Worm (Caenorhabditis elegans): ENCODE data around the gene snrp-200.

snrp-200 gene

DNA sequence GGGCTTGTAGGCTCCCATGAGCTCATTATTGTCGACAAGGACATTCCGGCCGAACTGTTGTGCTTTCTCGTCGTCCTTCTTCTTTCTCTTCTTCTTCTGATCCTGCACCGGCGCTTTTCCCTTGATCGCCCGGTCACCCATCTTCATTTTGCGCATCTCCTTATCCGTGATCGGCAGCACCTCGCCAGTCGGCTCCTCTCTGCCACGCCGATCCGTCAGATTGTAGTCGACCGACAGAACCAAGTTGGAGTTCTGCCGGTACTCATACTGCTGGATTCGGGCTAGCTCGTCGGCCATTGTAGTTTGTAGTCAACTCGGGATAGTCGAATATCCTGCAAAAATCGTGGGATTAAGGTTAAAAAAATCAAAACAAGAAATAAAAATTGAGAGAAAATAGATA lies at the start of gene snrp-200:
TSS of gene snrp-200 (minus strand) at position 332 of the 400 bp plus-strand sequence.
- no peak for TF ChIP-seq klf-2 (GFP tag; conservative IDR thresholded peaks at IDR 0.05)
- no peak for TF ChIP-seq T22C8.4 (GFP tag; IDR thresholded peaks at IDR 0.05)
- no peak for TF ChIP-seq ztf-29 (GFP tag; IDR thresholded peaks at IDR 0.05)
- no peak for TF ChIP-seq cog-1 (tag; optimal IDR thresholded peaks at IDR 0.05)
- TF ChIP-seq tab-1 (GFP tag; IDR thresholded peaks at IDR 0.05), result no peak
- TF ChIP-seq med-1 (GFP tag; optimal IDR thresholded peaks at IDR 0.05; ENCODE audit: insufficient read depth), result no peak
- TF ChIP-seq ztf-23 (GFP tag; IDR thresholded peaks at IDR 0.05), result no peak
- TF ChIP-seq flt-1 (GFP tag; IDR thresholded peaks at IDR 0.05), result no peak
- TF ChIP-seq ref-1 (GFP tag; conservative IDR thresholded peaks at IDR 0.05), result no peak

DNA sequence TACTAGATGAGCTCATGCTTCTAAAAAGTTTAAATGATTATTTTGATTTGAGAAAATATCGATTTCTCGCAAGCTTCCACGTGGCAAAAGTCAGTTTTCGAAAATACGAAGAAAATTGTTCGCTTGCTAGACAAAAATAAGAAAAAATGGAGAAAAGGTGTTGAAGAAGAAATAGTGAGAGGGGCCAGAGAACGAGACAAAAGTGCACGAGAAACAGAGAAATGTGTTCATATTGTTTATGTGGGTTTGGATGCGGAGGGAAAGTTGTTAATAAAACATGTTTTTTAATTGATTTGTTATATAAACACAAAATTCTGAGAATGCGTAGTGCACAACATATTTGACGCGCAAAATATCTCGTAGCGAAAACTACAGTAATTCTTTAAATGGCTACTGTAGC lies 48.7 kb upstream of the snrp-200 start, which contains the start of gene Y46G5A.15:
TSS of gene Y46G5A.15 (minus strand) at position 26 of the 400 bp plus-strand sequence.
- no peak for TF ChIP-seq ztf-23 (GFP tag; IDR thresholded peaks at IDR 0.05)
- no peak for TF ChIP-seq ztf-29 (GFP tag; IDR thresholded peaks at IDR 0.05)
- TF ChIP-seq med-1 (GFP tag; optimal IDR thresholded peaks at IDR 0.05; ENCODE audit: insufficient read depth), result no peak
- no peak for TF ChIP-seq cog-1 (tag; optimal IDR thresholded peaks at IDR 0.05)
- no peak for TF ChIP-seq ref-1 (GFP tag; conservative IDR thresholded peaks at IDR 0.05)
- no peak for TF ChIP-seq klf-2 (GFP tag; conservative IDR thresholded peaks at IDR 0.05)
- TF ChIP-seq T22C8.4 (GFP tag; IDR thresholded peaks at IDR 0.05), result no peak
- TF ChIP-seq tab-1 (GFP tag; IDR thresholded peaks at IDR 0.05), result no peak
- TF ChIP-seq flt-1 (GFP tag; IDR thresholded peaks at IDR 0.05), result no peak

DNA sequence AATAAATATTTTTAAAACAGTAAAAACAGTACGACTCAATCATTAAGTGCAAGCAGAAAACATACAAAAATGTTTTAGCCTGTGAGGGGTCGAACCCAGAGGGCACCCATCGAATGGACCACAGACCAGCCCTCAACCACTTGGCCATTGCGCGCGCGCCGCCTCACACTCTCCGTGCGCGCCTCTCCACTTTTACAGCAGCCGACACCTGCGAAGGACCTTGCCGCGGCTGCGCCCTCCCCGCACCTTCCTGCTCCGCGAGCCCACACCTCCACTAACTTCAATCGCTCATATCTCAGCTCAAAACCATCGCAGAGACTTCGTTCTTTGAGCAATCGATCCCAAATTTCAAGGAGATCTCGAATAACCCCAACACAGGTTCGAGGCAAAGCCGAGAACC lies 41.7 kb upstream of the snrp-200 start:
- TF ChIP-seq tab-1 (GFP tag; IDR thresholded peaks at IDR 0.05) (peak; percentile 55; the same call in 1 of the 2 replicates), flt-1 (GFP tag; IDR thresholded peaks at IDR 0.05) (peak; percentile 58), klf-2 (GFP tag; conservative IDR thresholded peaks at IDR 0.05) (peak; percentile 66; the same call in 1 of the 2 replicates)

DNA sequence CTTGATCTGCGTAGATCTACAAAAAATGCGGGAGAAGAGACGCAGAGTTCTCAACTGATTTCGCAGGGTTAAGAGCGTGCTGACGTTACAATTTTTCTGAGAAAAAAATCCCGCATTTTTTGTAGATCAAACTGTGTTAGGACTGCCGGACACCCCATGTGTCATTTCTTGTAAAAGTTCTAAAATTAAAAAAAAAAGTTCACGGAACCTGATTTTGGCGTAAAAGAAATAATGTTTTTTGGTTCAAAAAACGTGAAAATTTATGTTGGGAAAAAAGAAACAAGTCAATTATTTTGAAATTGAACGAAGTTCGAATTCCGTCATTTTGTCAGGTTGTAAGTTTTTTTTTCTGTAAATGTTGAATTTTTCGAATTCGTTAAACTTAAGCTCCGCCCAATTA lies 39.7 kb upstream of the snrp-200 start, which contains the start of gene Y46G5A.34:
TSS of gene Y46G5A.34 (plus strand) at position 301 of the 400 bp plus-strand sequence.
- TF ChIP-seq tab-1 (GFP tag; IDR thresholded peaks at IDR 0.05) (no peak), cog-1 (tag; optimal IDR thresholded peaks at IDR 0.05) (no peak), flt-1 (GFP tag; IDR thresholded peaks at IDR 0.05) (no peak)

DNA sequence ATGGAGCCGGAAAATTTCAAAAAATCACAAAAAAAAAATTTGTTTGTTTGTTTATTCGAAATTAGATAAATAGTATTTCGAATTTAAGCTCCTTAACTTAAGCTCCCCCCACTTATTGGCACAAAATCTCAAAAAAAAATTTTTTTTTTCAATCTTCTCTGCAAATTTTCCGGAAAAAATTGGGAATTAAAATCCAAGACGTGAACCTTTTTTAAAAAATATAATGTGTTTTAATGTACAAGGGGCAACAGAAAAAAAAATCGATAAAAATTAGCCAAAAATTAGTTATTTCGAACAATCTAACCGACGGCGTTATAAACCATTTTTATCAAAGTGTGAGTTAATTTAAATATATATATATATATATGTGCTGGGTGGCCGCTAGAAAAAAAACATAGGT lies 37.7 kb upstream of the snrp-200 start, which contains the start of gene Y46G5A.14:
TSS of gene Y46G5A.14 (plus strand) at position 301 of the 400 bp plus-strand sequence.
- TF ChIP-seq klf-2 (GFP tag; conservative IDR thresholded peaks at IDR 0.05) (no peak), tab-1 (GFP tag; IDR thresholded peaks at IDR 0.05) (no peak), ztf-23 (GFP tag; IDR thresholded peaks at IDR 0.05) (no peak), ref-1 (GFP tag; conservative IDR thresholded peaks at IDR 0.05) (no peak), med-1 (GFP tag; optimal IDR thresholded peaks at IDR 0.05; ENCODE audit: insufficient read depth) (no peak), flt-1 (GFP tag; IDR thresholded peaks at IDR 0.05) (no peak), cog-1 (tag; optimal IDR thresholded peaks at IDR 0.05) (no peak), T22C8.4 (GFP tag; IDR thresholded peaks at IDR 0.05) (no peak), ztf-29 (GFP tag; IDR thresholded peaks at IDR 0.05) (no peak)

DNA sequence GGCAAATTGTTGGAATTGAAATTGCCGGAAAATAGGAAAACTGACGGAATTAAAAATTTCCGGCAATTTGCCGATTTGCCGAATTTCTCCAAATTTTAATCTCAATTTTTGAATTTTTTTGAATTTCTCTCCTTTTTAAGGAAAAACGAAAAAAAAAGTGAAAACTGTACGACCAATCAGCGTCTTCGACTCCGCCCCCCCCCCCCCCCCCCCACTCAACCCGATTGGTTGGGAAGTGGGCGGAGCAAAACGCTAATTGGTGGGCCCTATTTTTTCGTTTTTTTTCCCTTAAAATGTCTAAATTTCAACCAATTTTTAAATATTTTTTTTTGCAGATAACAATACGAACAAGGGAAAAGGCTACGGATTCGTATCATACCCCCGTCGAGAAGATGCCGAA lies 33.2 kb upstream of the snrp-200 start:
- no peak for TF ChIP-seq tab-1 (GFP tag; IDR thresholded peaks at IDR 0.05)
- no peak for TF ChIP-seq ztf-29 (GFP tag; IDR thresholded peaks at IDR 0.05)
- no peak for TF ChIP-seq ztf-23 (GFP tag; IDR thresholded peaks at IDR 0.05)
- no peak for TF ChIP-seq T22C8.4 (GFP tag; IDR thresholded peaks at IDR 0.05)
- no peak for TF ChIP-seq flt-1 (GFP tag; IDR thresholded peaks at IDR 0.05)
- TF ChIP-seq med-1 (GFP tag; optimal IDR thresholded peaks at IDR 0.05; ENCODE audit: insufficient read depth), result no peak
- TF ChIP-seq ref-1 (GFP tag; conservative IDR thresholded peaks at IDR 0.05), result no peak
- TF ChIP-seq cog-1 (tag; optimal IDR thresholded peaks at IDR 0.05), result no peak
- TF ChIP-seq klf-2 (GFP tag; conservative IDR thresholded peaks at IDR 0.05), result no peak

DNA sequence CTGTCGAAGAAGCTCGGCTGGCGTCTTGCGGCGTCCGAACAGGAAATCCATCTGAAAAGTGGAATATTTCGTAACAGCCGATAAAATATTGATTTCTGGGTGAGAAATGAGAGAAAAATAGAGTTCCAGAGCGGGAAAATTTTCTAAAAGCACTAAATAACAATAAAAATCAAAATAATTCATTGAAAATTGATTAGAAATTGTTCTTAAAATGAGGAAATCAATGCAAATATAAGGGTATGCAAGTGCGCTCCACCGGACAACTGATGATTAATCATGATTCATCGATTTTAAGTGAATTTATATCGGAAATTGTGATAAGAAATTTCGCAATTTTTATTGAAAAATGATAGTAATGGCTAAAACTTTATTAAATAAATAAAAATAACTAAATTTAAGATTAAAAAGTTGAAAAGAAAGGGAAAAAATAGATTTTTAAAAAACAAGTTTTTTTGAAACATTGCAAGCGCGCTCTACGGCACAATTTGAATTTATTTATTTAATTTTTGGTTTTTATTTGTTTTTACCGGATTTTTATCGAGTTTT lies 31.5 kb upstream of the snrp-200 start, which contains the start of the genes vps-2 and tiar-2:
TSS of gene vps-2 (minus strand) at position 51 of the 546 bp plus-strand sequence.
TSS of gene tiar-2 (plus strand) at position 520 of the 546 bp plus-strand sequence.
- TF ChIP-seq ref-1 (GFP tag; conservative IDR thresholded peaks at IDR 0.05) (no peak), klf-2 (GFP tag; conservative IDR thresholded peaks at IDR 0.05) (no peak), med-1 (GFP tag; optimal IDR thresholded peaks at IDR 0.05; ENCODE audit: insufficient read depth) (no peak), cog-1 (tag; optimal IDR thresholded peaks at IDR 0.05) (no peak), ztf-29 (GFP tag; IDR thresholded peaks at IDR 0.05) (no peak), T22C8.4 (GFP tag; IDR thresholded peaks at IDR 0.05) (peak; percentile 52; the same call in 1 of the 2 replicates), tab-1 (GFP tag; IDR thresholded peaks at IDR 0.05) (no peak), ztf-23 (GFP tag; IDR thresholded peaks at IDR 0.05) (no peak)

DNA sequence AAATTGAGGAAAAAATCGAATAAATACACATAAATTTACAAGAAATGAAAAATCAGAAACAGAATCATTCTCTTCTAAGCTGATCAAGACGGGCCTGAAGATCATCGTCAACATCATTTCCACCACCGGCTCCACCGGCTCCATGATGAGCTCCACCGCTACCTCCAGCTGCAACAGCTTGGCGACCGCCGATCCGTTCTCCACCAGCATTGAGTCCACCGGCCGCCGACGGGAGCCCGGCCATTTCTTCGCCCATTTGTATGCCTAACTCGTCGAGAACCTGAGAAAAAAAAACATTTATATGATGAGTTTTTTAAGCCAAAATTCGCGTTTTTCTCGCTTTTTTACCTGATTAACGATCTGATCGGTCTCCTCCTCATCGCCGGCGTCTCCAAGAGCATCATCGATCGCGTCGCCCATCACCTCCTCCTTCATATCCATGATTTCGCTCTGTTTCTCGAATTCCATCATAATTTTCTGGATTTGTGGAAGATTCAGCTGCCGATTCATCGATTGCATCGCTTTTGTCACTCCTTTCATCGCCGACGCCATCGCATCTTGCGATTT lies 30.6 kb upstream of the snrp-200 start:
- no peak for TF ChIP-seq ztf-23 (GFP tag; IDR thresholded peaks at IDR 0.05)
- no peak for TF ChIP-seq tab-1 (GFP tag; IDR thresholded peaks at IDR 0.05)
- no peak for TF ChIP-seq med-1 (GFP tag; optimal IDR thresholded peaks at IDR 0.05; ENCODE audit: insufficient read depth)
- TF ChIP-seq klf-2 (GFP tag; conservative IDR thresholded peaks at IDR 0.05), result no peak
- TF ChIP-seq flt-1 (GFP tag; IDR thresholded peaks at IDR 0.05), result no peak
- TF ChIP-seq T22C8.4 (GFP tag; IDR thresholded peaks at IDR 0.05), result no peak

DNA sequence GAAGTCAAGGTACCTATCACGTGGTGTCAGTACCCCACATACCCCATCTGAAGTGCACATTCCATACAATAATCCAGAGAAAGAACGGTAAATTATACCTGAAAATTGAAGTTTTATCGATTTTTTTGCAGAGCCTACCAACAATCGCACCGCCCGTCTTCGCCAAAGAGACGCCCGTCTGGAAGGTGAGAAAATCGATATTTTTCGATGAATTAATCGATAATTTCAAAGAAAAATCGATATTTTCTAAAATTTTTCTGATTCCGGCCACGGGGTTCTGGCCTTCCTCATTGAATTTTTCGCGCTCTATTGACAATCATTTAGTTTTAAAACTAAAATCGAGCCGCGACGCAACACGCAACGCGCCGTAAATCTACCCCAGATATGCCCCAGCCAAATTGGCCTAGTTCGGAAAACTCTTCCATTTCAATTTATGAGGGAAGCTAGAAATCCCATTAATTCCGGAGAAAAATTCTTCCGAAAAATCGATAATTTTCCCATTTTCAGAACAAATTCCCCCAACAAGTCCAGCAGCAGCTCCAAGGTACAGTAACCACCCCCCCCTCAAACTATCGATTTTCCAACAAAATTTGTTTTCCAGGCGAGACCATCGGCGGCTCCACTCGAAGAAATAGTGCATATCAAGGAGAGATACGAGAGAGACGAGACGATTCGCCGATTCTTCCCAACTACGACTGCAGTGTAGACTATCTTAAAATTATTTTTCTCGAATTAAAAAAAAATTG lies 29.9 kb upstream of the snrp-200 start:
- no peak for TF ChIP-seq med-1 (GFP tag; optimal IDR thresholded peaks at IDR 0.05; ENCODE audit: insufficient read depth)
- peak; percentile 60 for TF ChIP-seq T22C8.4 (GFP tag; IDR thresholded peaks at IDR 0.05)

Measured in whole organism, midembryonic.